Fruit fly (Drosophila melanogaster) Kc167 (cell line): ENCODE data around the gene S-Lap4.

Experiments used
- Myc ChIP-seq: fragments of >200 bp; optimal IDR thresholded peaks from 2 replicates; lab custom pipeline; 2017; ENCODE audit warnings: missing external identifiers
- Sin3A ChIP-seq: fragments of >200 bp; optimal IDR thresholded peaks from 2 replicates; lab custom pipeline; 2018; ENCODE audit warnings: missing external identifiers
- h ChIP-seq: fragments of >200 bp; optimal IDR thresholded peaks from 3 replicates; lab custom pipeline; 2018; ENCODE audit warnings: missing external identifiers
- insv ChIP-seq: fragments of >200 bp; optimal IDR thresholded peaks from 3 replicates; lab custom pipeline; 2018; ENCODE audit warnings: missing external identifiers
- psq ChIP-seq: fragments of >200 bp; optimal IDR thresholded peaks from 2 replicates; lab custom pipeline; 2017; ENCODE audit warnings: missing external identifiers

- TF ChIP-seq Myc (lab: Kevin White, UChicago) (no peak), psq (lab: Kevin White, UChicago) (no peak), h (no peak), Sin3A (lab: Kevin White, UChicago) (no peak), insv (lab: Kevin White, UChicago) (no peak)
These were observed 28.3 kb downstream of the S-Lap4 start for dm6 chr3L:10518945-10519344.
